Worm (Caenorhabditis elegans): ENCODE results near the gene W02D7.6.

Gene W02D7.6

ce11 chrV:8262212-8262611 is 39.1 kb downstream of the W02D7.6 start:
- TF ChIP-seq spr-3 (GFP tag; optimal IDR thresholded peaks at IDR 0.05) (no peak), unc-62 (GFP tag; optimal IDR thresholded peaks at IDR 0.05 in 1 of 2) (peak in 1 of 2 experiments; percentile 94), unc-62 (tag; optimal IDR thresholded peaks at IDR 0.05) (no peak)

ce11 chrV:8259016-8259415 is 42.3 kb downstream of the W02D7.6 start, which contains the start of gene C16D9.1:
TSS of gene C16D9.1 (plus strand) at chrV:8259316.
- no peak for TF ChIP-seq php-3 (GFP tag; IDR thresholded peaks at IDR 0.05)

- no peak for TF ChIP-seq dmd-6 (GFP tag; IDR thresholded peaks at IDR 0.05)
- TF ChIP-seq daf-12 (tag; optimal IDR thresholded peaks at IDR 0.05): no peak
- TF ChIP-seq R02D3.7 (tag; optimal IDR thresholded peaks at IDR 0.05): no peak
- no peak for TF ChIP-seq madf-5 (GFP tag; IDR thresholded peaks at IDR 0.05)
- TF ChIP-seq mdl-1 (tag; optimal IDR thresholded peaks at IDR 0.05): no peak
- TF ChIP-seq nhr-42 (GFP tag; IDR thresholded peaks at IDR 0.05): no peak
- TF ChIP-seq Y48G9A.11 (GFP tag; IDR thresholded peaks at IDR 0.05): no peak
- TF ChIP-seq nhr-11 (tag; optimal IDR thresholded peaks at IDR 0.05): no peak
- TF ChIP-seq mxl-3 (GFP tag; optimal IDR thresholded peaks at IDR 0.05): no peak
- TF ChIP-seq mes-2 (tag; optimal IDR thresholded peaks at IDR 0.05; ENCODE audit: poor library complexity, severe bottlenecking): no peak
- TF ChIP-seq lir-3 (tag; optimal IDR thresholded peaks at IDR 0.05): no peak
- no peak for TF ChIP-seq lin-39 (tag; optimal IDR thresholded peaks at IDR 0.05)
- TF ChIP-seq mxl-2 (GFP tag; conservative IDR thresholded peaks at IDR 0.05): no peak
- no peak for TF ChIP-seq aha-1 (tag)
- TF ChIP-seq zfp-3 (GFP tag; conservative IDR thresholded peaks at IDR 0.05): no peak
- no peak for TF ChIP-seq php-3 (GFP tag; IDR thresholded peaks at IDR 0.05)
Measured at ce11 chrV:8254973-8255372, 46.3 kb downstream of the W02D7.6 start.

DNA sequence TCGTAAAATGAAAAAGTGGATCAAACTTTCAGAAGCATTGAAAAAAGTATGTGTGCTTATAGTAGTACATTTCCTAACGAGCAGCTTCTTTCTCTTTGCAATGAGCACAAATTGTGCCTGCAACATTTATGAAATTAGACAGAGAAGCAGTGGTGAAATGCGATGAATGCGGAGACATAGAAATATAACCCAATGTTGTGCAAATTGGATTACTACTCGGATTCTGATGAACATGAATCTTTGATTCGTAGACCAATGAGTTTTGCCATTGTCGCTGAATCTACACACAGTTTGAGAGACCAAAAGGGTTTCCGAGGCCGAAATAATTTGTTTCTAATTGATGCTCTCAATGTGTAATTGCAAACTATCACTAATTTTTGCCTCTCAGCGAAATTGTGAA is 47.4 kb downstream of the W02D7.6 start:
- TF ChIP-seq nhr-42 (GFP tag; IDR thresholded peaks at IDR 0.05) (no peak), aha-1 (tag) (peak; percentile 81), ceh-32 (tag; optimal IDR thresholded peaks at IDR 0.05; ENCODE audit: poor library complexity) (no peak), ces-1 (GFP tag; optimal IDR thresholded peaks at IDR 0.05) (peak; percentile 53)

ce11 chrV:8252532-8252931 is 48.8 kb downstream of the W02D7.6 start:
- TF ChIP-seq unc-62 (GFP tag; optimal IDR thresholded peaks at IDR 0.05 in 1 of 2) (peak in 1 of 2 experiments; percentile 18), unc-62 (tag; optimal IDR thresholded peaks at IDR 0.05) (no peak), daf-19 (GFP tag; conservative IDR thresholded peaks at IDR 0.05) (no peak), aha-1 (tag) (no peak), hlh-30 (tag; optimal IDR thresholded peaks at IDR 0.05; ENCODE audit: insufficient read depth) (peak; percentile 21)

DNA sequence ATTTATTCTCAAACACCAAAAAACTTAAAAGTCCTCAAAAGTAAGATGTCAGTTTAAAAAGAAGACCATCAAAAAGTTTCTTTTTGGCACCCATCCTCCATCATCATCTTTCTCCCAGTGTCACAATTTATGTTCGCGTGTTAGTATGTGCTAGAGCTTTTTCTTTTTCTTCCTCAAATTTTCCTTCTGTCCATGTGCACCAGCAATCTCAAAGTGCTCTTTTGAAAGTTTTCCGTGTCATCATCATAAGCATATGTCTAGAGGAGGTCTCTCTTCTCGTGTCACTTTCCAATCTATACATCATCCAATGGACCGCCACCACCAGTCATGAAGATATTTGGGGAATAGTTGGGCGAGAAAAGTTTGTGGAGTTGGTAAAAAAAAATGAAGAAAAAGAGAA is 50.2 kb downstream of the W02D7.6 start:
- TF ChIP-seq pha-4 (GFP tag; IDR thresholded peaks at IDR 0.05): no peak
- TF ChIP-seq pha-4 (tag; optimal IDR thresholded peaks at IDR 0.05): no peak
- peak; percentile 55 for TF ChIP-seq hlh-30 (tag; optimal IDR thresholded peaks at IDR 0.05; ENCODE audit: insufficient read depth)
- TF ChIP-seq unc-62 (GFP tag; optimal IDR thresholded peaks at IDR 0.05 in 1 of 2): peak in 1 of 2 experiments; percentile 22
- TF ChIP-seq unc-62 (tag; optimal IDR thresholded peaks at IDR 0.05): no peak

DNA sequence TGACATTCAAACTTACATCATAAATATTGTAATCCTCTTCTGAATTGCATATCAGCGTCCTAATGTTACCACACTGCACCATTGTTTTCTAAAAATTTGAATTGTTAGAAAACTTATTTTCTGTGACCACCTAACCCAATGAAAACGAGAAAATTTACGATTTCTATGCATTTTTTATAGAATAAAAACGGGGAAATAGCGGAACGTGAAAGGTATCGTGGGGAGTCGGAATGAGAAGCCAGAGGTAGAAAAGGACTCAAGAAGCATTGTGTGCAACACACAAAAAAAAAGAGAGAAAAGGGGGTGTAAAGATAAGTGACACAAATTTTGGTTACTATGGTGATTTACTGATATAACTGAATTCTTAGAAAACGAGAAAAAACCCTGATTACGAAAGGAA is 51.1 kb downstream of the W02D7.6 start, which contains the start of gene C16D9.6:
Gene C16D9.6, minus strand, starts transcription at position 101 of the 400 bp plus-strand sequence.
- TF ChIP-seq nhr-11 (tag; optimal IDR thresholded peaks at IDR 0.05) (no peak), hlh-30 (tag; optimal IDR thresholded peaks at IDR 0.05; ENCODE audit: insufficient read depth) (no peak), ZK546.5 (tag; optimal IDR thresholded peaks at IDR 0.05) (no peak), arid-1 (GFP tag; conservative IDR thresholded peaks at IDR 0.05) (no peak)
